Worm (Caenorhabditis elegans) whole organism, L3 larva: ENCODE results near the gene cyd-1.

Experiments
- ama-1 ChIP-seq: fragments of 150-350 bp; optimal IDR thresholded peaks from 2 replicates; lab custom pipeline; 2018
- ceh-9 ChIP-seq: sonication (generic microtip); optimal IDR thresholded peaks from 2 replicates; lab custom pipeline; 2018; ENCODE audit warnings: missing biosample characterization, missing genetic modification characterization
- daf-12 ChIP-seq: fragments of 150-350 bp; optimal IDR thresholded peaks from 2 replicates; lab custom pipeline; 2014; ENCODE audit warnings: missing biosample characterization, missing genetic modification reagents, missing genetic modification characterization
- nhr-76 ChIP-seq: fragments of 150-350 bp; sonication (generic microtip); optimal IDR thresholded peaks from 5 replicates; lab custom pipeline; 2014; ENCODE audit warnings: missing biosample characterization, missing genetic modification characterization

ce11 chrII:12984709-12985108 lies 4.3 kb downstream of the cyd-1 start:
- TF ChIP-seq ceh-9 (tag; lab: Kevin White, UChicago): no peak
- TF ChIP-seq ama-1: no peak
- TF ChIP-seq nhr-76 (tag; lab: Kevin White, UChicago): no peak
- TF ChIP-seq daf-12 (tag; lab: Kevin White, UChicago): no peak
